Fruit fly (Drosophila melanogaster): Measurements from ENCODE around the gene CG43102.

DNA sequence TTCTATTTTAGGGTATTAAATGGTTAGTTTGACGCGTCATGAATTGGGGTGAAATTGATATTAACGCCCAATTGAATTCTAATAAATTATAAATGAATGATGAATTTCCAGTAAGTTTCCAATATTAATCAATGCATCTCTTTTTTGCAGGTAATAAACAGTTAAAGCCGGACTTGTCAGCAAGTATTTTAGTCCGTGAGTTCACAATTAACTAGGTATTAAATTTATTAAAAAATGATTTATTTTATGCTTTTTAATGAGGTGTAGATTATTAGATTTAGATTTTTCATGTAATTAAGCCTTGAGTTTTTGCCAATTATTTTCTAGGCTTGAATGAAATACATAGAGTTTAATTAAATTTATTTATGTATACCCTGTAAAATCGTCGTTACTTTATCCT is 27.5 kb upstream of the CG43102 start:
- no peak for TF ChIP-seq Antp (GFP tag; optimal IDR thresholded peaks at IDR 0.05)
- no peak for TF ChIP-seq Trl (optimal IDR thresholded peaks at IDR 0.05)
- no peak for TF ChIP-seq Trl (GFP tag; optimal IDR thresholded peaks at IDR 0.05)
- no peak for TF ChIP-seq fru (optimal IDR thresholded peaks at IDR 0.05)
- no peak for TF ChIP-seq CG7963 (GFP tag; IDR thresholded peaks at IDR 0.05; ENCODE audit: partially characterized antibody)
- no peak for TF ChIP-seq Adf1 (GFP tag; IDR thresholded peaks at IDR 0.05)
- TF ChIP-seq sr (GFP tag; IDR thresholded peaks at IDR 0.05): no peak
- no peak for TF ChIP-seq CG10654 (GFP tag; optimal IDR thresholded peaks at IDR 0.05)
- no peak for TF ChIP-seq NC2α (GFP tag; optimal IDR thresholded peaks at IDR 0.05)
- TF ChIP-seq CG8089 (GFP tag; optimal IDR thresholded peaks at IDR 0.05): no peak
- TF ChIP-seq Ptx1 (GFP tag; IDR thresholded peaks at IDR 0.05): no peak
- no peak for TF ChIP-seq CG9437 (GFP tag; optimal IDR thresholded peaks at IDR 0.05)
- no peak for TF ChIP-seq ERR (GFP tag; optimal IDR thresholded peaks at IDR 0.05)
- no peak for TF ChIP-seq tll (GFP tag; optimal IDR thresholded peaks at IDR 0.05)

All from whole organism, embryonic.